Worm (Caenorhabditis elegans): ENCODE data around the gene M57.2.

ce11 chrIV:3504144-3504543 is 23.0 kb upstream of the M57.2 start, which contains the start of gene srz-83:
- TF ChIP-seq F10B5.3 (tag; optimal IDR thresholded peaks at IDR 0.05) (no peak), pqm-1 (tag; optimal IDR thresholded peaks at IDR 0.05) (no peak), ama-1 (optimal IDR thresholded peaks at IDR 0.05) (no peak), unc-130 (GFP tag; optimal IDR thresholded peaks at IDR 0.05) (no peak), hlh-30 (tag; optimal IDR thresholded peaks at IDR 0.05; ENCODE audit: insufficient read depth) (no peak)

Data from whole organism, L4 larva.